Worm (Caenorhabditis elegans) whole organism, L4 larva: Measurements from ENCODE around the gene pas-1.

Experiments
- R02D3.7 ChIP-seq: fragments of 150-350 bp; sonication (generic microtip); optimal IDR thresholded peaks from 3 replicates; lab custom pipeline; 2014; ENCODE audit warnings: missing biosample characterization, missing genetic modification characterization
- Y48G9A.11 ChIP-seq: fragments of 200-800 bp; sonication (Bioruptor generic); IDR thresholded peaks from 2 replicates; pipeline ENCODE4 v1.3.6; 2022; ENCODE audit warnings: missing genetic modification reagents, missing genetic modification characterization, missing compliant biosample characterization
- mdl-1 ChIP-seq, 2 experiments: fragments of 150-350 bp in 1 of 2; sonication (generic microtip) in 1 of 2; optimal IDR thresholded peaks; 2 replicates each; lab custom pipeline; 2014 to 2017; ENCODE audit warnings: missing biosample characterization in 2 of 2, missing genetic modification characterization in 2 of 2
- nhr-11 ChIP-seq: fragments of 150-350 bp; optimal IDR thresholded peaks from 2 replicates; lab custom pipeline; 2014; ENCODE audit warnings: missing biosample characterization, missing genetic modification characterization
- nhr-237 ChIP-seq: sonication (generic microtip); optimal IDR thresholded peaks from 2 replicates; lab custom pipeline; 2017; ENCODE audit warnings: missing biosample characterization, missing genetic modification characterization
- pha-4 ChIP-seq, 2 experiments: fragments of 150-350 bp in 1 of 2; fragments of 200-800 bp in 1 of 2; sonication (Bioruptor generic) in 1 of 2; IDR thresholded peaks in 1 of 2; optimal IDR thresholded peaks in 1 of 2; 2 replicates each; pipeline versions ENCODE4 v1.3.6 to Lab custom; 2014 to 2022; ENCODE audit warnings: missing genetic modification characterization in 2 of 2, missing genetic modification reagents in 2 of 2, missing biosample characterization in 1 of 2, missing compliant biosample characterization in 1 of 2
- rbr-2 ChIP-seq: sonication (generic microtip); optimal IDR thresholded peaks from 2 replicates; lab custom pipeline; 2016; ENCODE audit warnings: missing genotype, missing genetic modification characterization, missing compliant biosample characterization
- set-16 ChIP-seq: fragments of 200-800 bp; sonication (Bioruptor generic); IDR thresholded peaks from 2 replicates; pipeline ENCODE4 v1.3.6; 2022; ENCODE audit warnings: missing genetic modification reagents, missing genetic modification characterization, missing compliant biosample characterization
- skn-1 ChIP-seq: fragments of 150-350 bp; optimal IDR thresholded peaks from 2 replicates; lab custom pipeline; 2014; ENCODE audit warnings: missing biosample characterization, missing genetic modification characterization
- unc-130 ChIP-seq: sonication (generic microtip); optimal IDR thresholded peaks from 2 replicates; lab custom pipeline; 2016; ENCODE audit warnings: missing genetic modification reagents, missing genetic modification characterization, missing compliant biosample characterization

DNA sequence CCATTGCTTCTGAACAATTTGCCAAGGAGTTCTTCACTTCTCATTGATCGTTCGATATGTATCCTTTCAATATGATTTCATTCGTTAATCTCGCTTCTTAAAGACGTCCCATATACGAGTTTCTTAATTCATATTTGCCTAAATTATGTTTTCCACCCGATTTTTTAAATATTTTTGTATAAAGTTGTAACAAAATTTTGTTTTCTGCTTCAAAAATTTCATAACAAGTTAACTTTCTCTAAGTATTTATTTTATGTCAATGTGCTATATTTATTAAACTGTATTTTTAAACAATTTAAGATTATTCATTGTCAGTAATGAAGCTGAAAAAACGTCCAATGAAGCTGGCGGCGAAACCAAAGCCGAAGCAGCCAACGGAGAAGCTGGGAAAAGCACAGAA is 27.0 kb upstream of the pas-1 start, which contains the start of gene F23B12.7:
- no peak for TF ChIP-seq unc-130 (GFP tag; lab: Kevin White, UChicago)
- no peak for TF ChIP-seq Y48G9A.11 (GFP tag; lab: Robert Waterston, UW)
- no peak for TF ChIP-seq skn-1
- no peak for TF ChIP-seq nhr-237 (tag; lab: Kevin White, UChicago)
- TF ChIP-seq R02D3.7 (tag; lab: Kevin White, UChicago) = no peak
- TF ChIP-seq pha-4 (GFP tag; IDR thresholded peaks at IDR 0.05; lab: Robert Waterston, UW) = no peak
- TF ChIP-seq pha-4 (tag; optimal IDR thresholded peaks at IDR 0.05; lab: Kevin White, UChicago) = no peak
- no peak for TF ChIP-seq set-16 (GFP tag; lab: Robert Waterston, UW)
- no peak for TF ChIP-seq rbr-2 (tag; lab: Kevin White, UChicago)
- TF ChIP-seq nhr-11 (tag; lab: Kevin White, UChicago) = no peak
- TF ChIP-seq mdl-1 (tag; optimal IDR thresholded peaks at IDR 0.05; lab: Kevin White, UChicago) = no peak
